Worm (Caenorhabditis elegans): ENCODE data around the gene F22H10.2.
A peak's percentile ranks its signal among the peaks of the same experiment; 100 is the strongest.

- TF ChIP-seq unc-62 (GFP tag; optimal IDR thresholded peaks at IDR 0.05) = peak; percentile 78
- peak; percentile 53 for TF ChIP-seq dpff-1 (tag; optimal IDR thresholded peaks at IDR 0.05)
- TF ChIP-seq ceh-40 (GFP tag; IDR thresholded peaks at IDR 0.05) = no peak
- peak; percentile 66 for TF ChIP-seq F57A8.1 (GFP tag; optimal IDR thresholded peaks at IDR 0.05)
- no peak for TF ChIP-seq Y53F4B.3 (GFP tag; IDR thresholded peaks at IDR 0.05)
- peak; percentile 94 for TF ChIP-seq B0035.1 (tag; optimal IDR thresholded peaks at IDR 0.05)
- peak; percentile 83 for TF ChIP-seq nhr-179 (tag; optimal IDR thresholded peaks at IDR 0.05)
- TF ChIP-seq egl-18 (GFP tag; IDR thresholded peaks at IDR 0.05) = peak; percentile 94
- peak; percentile 85 for TF ChIP-seq mcd-1 (GFP tag; IDR thresholded peaks at IDR 0.05)
- TF ChIP-seq B0261.1 (tag; optimal IDR thresholded peaks at IDR 0.05) = peak; percentile 61
- peak; percentile 75 for TF ChIP-seq ceh-100 (GFP tag; IDR thresholded peaks at IDR 0.05)
These were observed 2.7 kb downstream of the F22H10.2 start for ce11 chrX:16681910-16682493.
